Fruit fly (Drosophila melanogaster): ENCODE results near the gene AIF.
A peak's percentile ranks its signal among the peaks of the same experiment; 100 is the strongest.

AIF gene

DNA sequence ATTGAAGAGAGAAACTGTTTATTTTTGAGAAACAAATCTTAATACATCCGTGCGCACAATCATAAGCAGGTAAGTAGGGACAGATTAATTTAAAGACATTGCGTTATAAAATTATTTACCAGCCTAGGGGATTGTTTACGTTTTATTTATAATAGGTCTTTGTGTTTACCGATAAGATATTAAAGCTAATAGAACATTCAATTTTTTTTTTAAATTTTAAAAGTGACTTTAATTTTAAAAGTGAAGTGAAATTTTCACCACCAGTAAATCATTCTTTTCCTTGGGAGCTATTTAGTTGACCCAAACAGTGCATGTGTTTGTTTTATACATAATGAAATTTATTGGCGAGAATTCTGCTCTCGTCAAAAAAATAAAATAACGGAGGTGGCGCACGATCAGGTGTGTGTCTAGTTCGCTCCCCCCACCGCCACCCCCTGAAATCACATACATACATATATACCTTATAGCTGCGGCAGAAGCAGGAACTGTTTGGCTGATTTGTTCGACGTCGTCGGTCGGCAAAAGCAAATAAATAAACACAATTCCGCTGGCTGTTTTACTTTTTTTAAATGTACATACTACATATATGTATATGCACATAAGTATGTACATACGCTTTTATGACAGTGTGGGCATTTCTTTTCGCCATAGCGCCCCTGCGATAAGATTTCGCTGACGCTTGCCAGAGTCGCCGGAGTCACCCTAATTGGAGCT is 24.5 kb downstream of the AIF start (continued):
- TF ChIP-seq CG17612 (GFP tag; IDR thresholded peaks at IDR 0.05) (no peak), hb (GFP tag; IDR thresholded peaks at IDR 0.05; ENCODE audit: partially characterized antibody) (no peak), lola (GFP tag; optimal IDR thresholded peaks at IDR 0.05) (no peak), mirr (GFP tag; optimal IDR thresholded peaks at IDR 0.05) (no peak), dati (GFP tag; IDR thresholded peaks at IDR 0.05) (no peak), Pdp1 (GFP tag; optimal IDR thresholded peaks at IDR 0.05) (peak; percentile 8 to 16), Lpt (GFP tag; optimal IDR thresholded peaks at IDR 0.05) (no peak), odd (GFP tag; optimal IDR thresholded peaks at IDR 0.05) (peak; percentile 49), Xrp1 (GFP tag; IDR thresholded peaks at IDR 0.05) (peak; percentile 25; the same call in 1 of the 2 replicates), CG10431 (GFP tag; optimal IDR thresholded peaks at IDR 0.05) (no peak), CG17385 (GFP tag; optimal IDR thresholded peaks at IDR 0.05) (no peak), disco-r (GFP tag; optimal IDR thresholded peaks at IDR 0.05) (no peak), Atf6 (GFP tag; IDR thresholded peaks at IDR 0.05) (no peak; the same call in 1 of the 2 replicates), tgo (GFP tag; IDR thresholded peaks at IDR 0.05) (no peak), Blimp-1 (GFP tag; optimal IDR thresholded peaks at IDR 0.05) (peak; percentile 18), crol (GFP tag; IDR thresholded peaks at IDR 0.05) (peak; percentile 26; the same call in 1 of the 2 replicates), BtbVII (GFP tag; optimal IDR thresholded peaks at IDR 0.05) (no peak), Ada2b (GFP tag; IDR thresholded peaks at IDR 0.05) (peak; percentile 42; the same call in 1 of the 2 replicates), hbn (GFP tag; IDR thresholded peaks at IDR 0.05; ENCODE audit: partially characterized antibody) (no peak), pfk (GFP tag; optimal IDR thresholded peaks at IDR 0.05) (no peak), CG6854 (GFP tag; optimal IDR thresholded peaks at IDR 0.05) (peak; percentile 28), Hand (GFP tag; optimal IDR thresholded peaks at IDR 0.05) (peak; percentile 32), exex (tag; optimal IDR thresholded peaks at IDR 0.05) (no peak), CG17802 (tag; optimal IDR thresholded peaks at IDR 0.05) (no peak), kay (GFP tag; optimal IDR thresholded peaks at IDR 0.05) (no peak), prd (optimal IDR thresholded peaks at IDR 0.05) (no peak), prd (GFP tag; IDR thresholded peaks at IDR 0.05) (peak; percentile 50; the same call in 2 of the 3 replicates), bcd (GFP tag; optimal IDR thresholded peaks at IDR 0.05) (peak; percentile 46), Optix (GFP tag; IDR thresholded peaks at IDR 0.05) (no peak), CG16779 (GFP tag; IDR thresholded peaks at IDR 0.05) (no peak), Camta (GFP tag; optimal IDR thresholded peaks at IDR 0.05) (no peak), kni (GFP tag; optimal IDR thresholded peaks at IDR 0.05) (no peak), CG1832 (GFP tag; optimal IDR thresholded peaks at IDR 0.05) (no peak), CG1647 (GFP tag; optimal IDR thresholded peaks at IDR 0.05) (no peak), CG9932 (GFP tag; IDR thresholded peaks at IDR 0.05) (peak; percentile 62), CG2116 (GFP tag; optimal IDR thresholded peaks at IDR 0.05) (peak; percentile 23), H2.0 (GFP tag; IDR thresholded peaks at IDR 0.05) (no peak; the same call in 1 of the 2 replicates), mam (GFP tag; optimal IDR thresholded peaks at IDR 0.05) (no peak), NK7.1 (GFP tag; optimal IDR thresholded peaks at IDR 0.05) (no peak), Atf-2 (GFP tag; optimal IDR thresholded peaks at IDR 0.05) (no peak), grn (GFP tag; optimal IDR thresholded peaks at IDR 0.05) (no peak), CG17328 (GFP tag; IDR thresholded peaks at IDR 0.05) (no peak), CG12104 (GFP tag; optimal IDR thresholded peaks at IDR 0.05) (no peak), gsb (GFP tag; IDR thresholded peaks at IDR 0.05) (no peak), nerfin-2 (GFP tag; IDR thresholded peaks at IDR 0.05; ENCODE audit: partially characterized antibody) (no peak), CG14860 (GFP tag; IDR thresholded peaks at IDR 0.05; ENCODE audit: partially characterized antibody) (no peak), lilli (GFP tag; optimal IDR thresholded peaks at IDR 0.05) (peak; percentile 72), CG11504 (tag; optimal IDR thresholded peaks at IDR 0.05) (peak; percentile 70), Usf (GFP tag; optimal IDR thresholded peaks at IDR 0.05) (peak; percentile 44), otp (GFP tag; IDR thresholded peaks at IDR 0.05) (no peak)
